Worm (Caenorhabditis elegans): Measurements from ENCODE around the gene ckb-4.

Gene ckb-4

DNA sequence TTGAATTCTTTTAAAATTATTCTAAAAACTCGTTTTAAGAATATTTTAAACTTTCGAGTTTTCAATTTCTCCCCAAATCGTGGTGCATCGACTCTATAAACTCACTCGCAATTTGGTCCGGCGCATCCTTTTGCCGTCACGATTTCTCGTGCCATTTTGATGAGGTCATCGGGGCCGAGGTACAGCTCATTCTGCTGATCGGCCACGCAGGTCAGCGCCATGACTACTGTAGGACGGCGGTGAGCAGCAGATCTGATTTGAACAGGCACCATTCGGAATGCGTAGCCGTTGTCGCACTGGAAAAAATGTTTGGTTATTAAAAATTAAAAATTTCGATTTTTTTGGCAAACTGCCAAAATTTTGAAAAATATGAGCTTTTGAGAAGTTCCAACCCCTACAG is 23.4 kb upstream of the ckb-4 start:
- TF ChIP-seq athp-1 (tag; optimal IDR thresholded peaks at IDR 0.05), result no peak
- no peak for TF ChIP-seq zim-3 (tag; optimal IDR thresholded peaks at IDR 0.05)
- TF ChIP-seq zfh-2 (GFP tag; conservative IDR thresholded peaks at IDR 0.05), result peak; percentile 56; the same call in 1 of the 2 replicates
- TF ChIP-seq B0035.1 (tag; optimal IDR thresholded peaks at IDR 0.05), result no peak
- no peak for TF ChIP-seq F10E7.11 (tag; optimal IDR thresholded peaks at IDR 0.05)
- no peak for TF ChIP-seq attf-3 (GFP tag; conservative IDR thresholded peaks at IDR 0.05)
- TF ChIP-seq sea-2 (GFP tag; IDR thresholded peaks at IDR 0.05), result 0 out of 2 replicates have a peak, but pooled peaks have one; percentile 18
- no peak for TF ChIP-seq T07F8.4 (tag; optimal IDR thresholded peaks at IDR 0.05)
- no peak for TF ChIP-seq lin-40 (tag; optimal IDR thresholded peaks at IDR 0.05)
- TF ChIP-seq nfya-1 (tag; optimal IDR thresholded peaks at IDR 0.05; ENCODE audit: borderline replicate concordance, insufficient read depth), result no peak
- TF ChIP-seq snpc-1.1 (tag; optimal IDR thresholded peaks at IDR 0.05; ENCODE audit: insufficient read depth), result no peak
- no peak for TF ChIP-seq akir-1 (GFP tag; optimal IDR thresholded peaks at IDR 0.05)
- peak; percentile 19; the same call in 1 of the 2 replicates for TF ChIP-seq nfyb-1 (GFP tag; IDR thresholded peaks at IDR 0.05)
- no peak for TF ChIP-seq F57C9.4 (tag; optimal IDR thresholded peaks at IDR 0.05)
- TF ChIP-seq cebp-2 (GFP tag; IDR thresholded peaks at IDR 0.05), result no peak
- TF ChIP-seq unc-62 (GFP tag; optimal IDR thresholded peaks at IDR 0.05), result no peak
- TF ChIP-seq madf-10 (tag; optimal IDR thresholded peaks at IDR 0.05), result no peak
- no peak for TF ChIP-seq ztf-25 (GFP tag; IDR thresholded peaks at IDR 0.05)
- TF ChIP-seq F23B12.7 (tag; optimal IDR thresholded peaks at IDR 0.05; ENCODE audit: insufficient read depth), result no peak
- TF ChIP-seq F39B2.1 (GFP tag; IDR thresholded peaks at IDR 0.05), result no peak
- TF ChIP-seq dpl-1 (GFP tag; optimal IDR thresholded peaks at IDR 0.05), result no peak
- no peak for TF ChIP-seq egrh-3 (GFP tag; IDR thresholded peaks at IDR 0.05)

- TF ChIP-seq zim-3 (tag; optimal IDR thresholded peaks at IDR 0.05) (no peak), mxl-1 (tag; optimal IDR thresholded peaks at IDR 0.05) (no peak), rcor-1 (GFP tag; IDR thresholded peaks at IDR 0.05) (peak; percentile 46; the same call in 1 of the 2 replicates), somi-1 (GFP tag; optimal IDR thresholded peaks at IDR 0.05) (no peak), xnd-1 (tag; optimal IDR thresholded peaks at IDR 0.05) (peak; percentile 8), ztf-25 (GFP tag; IDR thresholded peaks at IDR 0.05) (no peak), Y95B8A.8 (GFP tag; IDR thresholded peaks at IDR 0.05) (no peak), B0261.1 (tag; optimal IDR thresholded peaks at IDR 0.05) (no peak), Y79H2A.3 (GFP tag; conservative IDR thresholded peaks at IDR 0.05) (no peak), akir-1 (GFP tag; optimal IDR thresholded peaks at IDR 0.05) (no peak), ztf-22 (GFP tag; optimal IDR thresholded peaks at IDR 0.05) (no peak), ceh-91 (GFP tag; IDR thresholded peaks at IDR 0.05) (peak; percentile 45; the same call in 1 of the 2 replicates), ceh-27 (GFP tag; optimal IDR thresholded peaks at IDR 0.05) (peak; percentile 47), Y53F4B.3 (GFP tag; IDR thresholded peaks at IDR 0.05) (no peak), unc-62 (GFP tag; optimal IDR thresholded peaks at IDR 0.05) (no peak), K11D2.4 (GFP tag; IDR thresholded peaks at IDR 0.05) (0 out of 2 replicates have a peak, but pooled peaks have one; percentile 46), hlh-26 (GFP tag; conservative IDR thresholded peaks at IDR 0.05) (no peak), zfh-2 (GFP tag; conservative IDR thresholded peaks at IDR 0.05) (no peak), unc-130 (GFP tag; optimal IDR thresholded peaks at IDR 0.05) (peak; percentile 76), let-607 (tag; optimal IDR thresholded peaks at IDR 0.05) (no peak), B0035.1 (tag; optimal IDR thresholded peaks at IDR 0.05) (no peak), fkh-3 (tag; optimal IDR thresholded peaks at IDR 0.05) (no peak), ama-1 (optimal IDR thresholded peaks at IDR 0.05) (no peak), ama-1 (GFP tag; optimal IDR thresholded peaks at IDR 0.05) (no peak), F33H1.4 (GFP tag; IDR thresholded peaks at IDR 0.05) (peak; percentile 27), dpff-1 (tag; optimal IDR thresholded peaks at IDR 0.05) (no peak), madf-3 (GFP tag; IDR thresholded peaks at IDR 0.05) (no peak), snpc-1.3 (tag; optimal IDR thresholded peaks at IDR 0.05; ENCODE audit: insufficient read depth) (no peak), snpc-4 (GFP tag; optimal IDR thresholded peaks at IDR 0.05) (no peak), snpc-4 (tag; optimal IDR thresholded peaks at IDR 0.05) (peak in 3 of 4 experiments; percentile 16 to 28 (median 26)), nhr-80 (tag; optimal IDR thresholded peaks at IDR 0.05) (no peak)
These were observed 17.9 kb upstream of the ckb-4 start, which contains the start of gene ldp-1 for ce11 chrV:2126996-2127585. TSS of gene ldp-1 (plus strand) at chrV:2127535.

All from whole organism, young adult.